Worm (Caenorhabditis elegans) whole organism, L3 larva: ENCODE data around the gene ZK287.1.

Source experiments
- R02D3.7 ChIP-seq: fragments of 150-350 bp; optimal IDR thresholded peaks from 2 replicates; lab custom pipeline; 2014; ENCODE audit warnings: missing biosample characterization, missing genetic modification characterization
- fkh-10 ChIP-seq: sonication (generic microtip); optimal IDR thresholded peaks from 2 replicates; lab custom pipeline; 2017; ENCODE audit warnings: missing biosample characterization, missing genetic modification reagents, missing genetic modification characterization
- nhr-11 ChIP-seq: fragments of 150-350 bp; optimal IDR thresholded peaks from 2 replicates; lab custom pipeline; 2014; ENCODE audit warnings: missing biosample characterization, missing genetic modification characterization
- pqm-1 ChIP-seq: fragments of 150-350 bp; optimal IDR thresholded peaks from 2 replicates; lab custom pipeline; 2017; ENCODE audit warnings: missing biosample characterization, missing genetic modification characterization, inconsistent platforms
- skn-1 ChIP-seq: fragments of 150-350 bp; optimal IDR thresholded peaks from 2 replicates; lab custom pipeline; 2014; ENCODE audit warnings: missing biosample characterization, missing genetic modification characterization

- TF ChIP-seq R02D3.7 (tag; lab: Kevin White, UChicago) (no peak), skn-1 (tag; lab: Kevin White, UChicago) (no peak), pqm-1 (tag; lab: Kevin White, UChicago) (no peak), nhr-11 (tag; lab: Kevin White, UChicago) (no peak), fkh-10 (GFP tag; lab: Kevin White, UChicago) (no peak)
Observed at ce11 chrV:9651294-9651693, 15.2 kb upstream of the ZK287.1 start, which contains the start of gene T06E4.21.
